Worm (Caenorhabditis elegans) whole organism, L3 larva: ENCODE measurements around the gene C09E7.4.

Experiments
- R02D3.7 ChIP-seq: fragments of 150-350 bp; optimal IDR thresholded peaks from 2 replicates; lab custom pipeline; 2014; ENCODE audit warnings: missing biosample characterization, missing genetic modification characterization
- aly-2 ChIP-seq: fragments of 150-350 bp; optimal IDR thresholded peaks from 2 replicates; lab custom pipeline; 2014; ENCODE audit warnings: missing biosample characterization, missing genetic modification characterization
- ama-1 ChIP-seq: fragments of 150-350 bp; optimal IDR thresholded peaks from 2 replicates; lab custom pipeline; 2018
- ceh-28 ChIP-seq: fragments of 150-350 bp; optimal IDR thresholded peaks from 2 replicates; lab custom pipeline; 2014; ENCODE audit warnings: missing biosample characterization, missing genetic modification reagents, missing genetic modification characterization
- ceh-82 ChIP-seq: fragments of 150-350 bp; optimal IDR thresholded peaks from 2 replicates; lab custom pipeline; 2014; ENCODE audit warnings: missing biosample characterization, missing genetic modification characterization
- ceh-9 ChIP-seq: sonication (generic microtip); optimal IDR thresholded peaks from 2 replicates; lab custom pipeline; 2018; ENCODE audit warnings: missing biosample characterization, missing genetic modification characterization
- egl-27 ChIP-seq: sonication (generic microtip); optimal IDR thresholded peaks from 4 replicates; lab custom pipeline; 2017; ENCODE audit warnings: missing biosample characterization, missing genetic modification reagents, missing genetic modification characterization
- egl-5 ChIP-seq: fragments of 150-350 bp; optimal IDR thresholded peaks from 2 replicates; lab custom pipeline; 2017; ENCODE audit warnings: missing biosample characterization, missing genetic modification reagents, missing genetic modification characterization, inconsistent platforms
- elt-1 ChIP-seq: fragments of 150-350 bp; optimal IDR thresholded peaks from 2 replicates; lab custom pipeline; 2014; ENCODE audit warnings: missing biosample characterization, missing genetic modification characterization
- elt-2 ChIP-seq: sonication (generic microtip); optimal IDR thresholded peaks from 2 replicates; lab custom pipeline; 2016; ENCODE audit warnings: missing genetic modification reagents, mild to moderate bottlenecking, missing genetic modification characterization, missing compliant biosample characterization
- elt-3 ChIP-seq, 3 experiments: fragments of 150-350 bp in 1 of 3; sonication (generic microtip) in 2 of 3; optimal IDR thresholded peaks; 2 replicates in 2 of 3; 4 replicates in 1 of 3; lab custom pipeline; 2014 to 2017; ENCODE audit warnings: missing biosample characterization in 3 of 3, missing genetic modification characterization in 3 of 3
- eor-1 ChIP-seq, 2 experiments: fragments of 150-350 bp; optimal IDR thresholded peaks; 2 replicates each; lab custom pipeline; 2014 to 2018; ENCODE audit warnings: missing biosample characterization in 2 of 2, missing genetic modification characterization in 2 of 2
- fkh-10 ChIP-seq: sonication (generic microtip); optimal IDR thresholded peaks from 2 replicates; lab custom pipeline; 2017; ENCODE audit warnings: missing biosample characterization, missing genetic modification reagents, missing genetic modification characterization
- fkh-2 ChIP-seq: fragments of 150-350 bp; optimal IDR thresholded peaks from 2 replicates; lab custom pipeline; 2014; ENCODE audit warnings: missing biosample characterization, missing genetic modification reagents, missing genetic modification characterization
- fos-1 ChIP-seq: fragments of 150-350 bp; optimal IDR thresholded peaks from 2 replicates; lab custom pipeline; 2014; ENCODE audit warnings: missing biosample characterization, missing genetic modification characterization
- hmg-11 ChIP-seq: sonication (generic microtip); optimal IDR thresholded peaks from 2 replicates; lab custom pipeline; 2016; ENCODE audit warnings: missing genetic modification characterization, missing compliant biosample characterization
- jun-1 ChIP-seq: fragments of 150-350 bp; optimal IDR thresholded peaks from 2 replicates; lab custom pipeline; 2014; ENCODE audit warnings: missing biosample characterization, missing genetic modification reagents, missing genetic modification characterization
- lin-15B ChIP-seq: fragments of 150-350 bp; optimal IDR thresholded peaks from 2 replicates; lab custom pipeline; 2014; ENCODE audit warnings: missing biosample characterization, missing genetic modification characterization
- lin-39 ChIP-seq: fragments of 150-350 bp; optimal IDR thresholded peaks from 2 replicates; lab custom pipeline; 2018; ENCODE audit warnings: missing biosample characterization, missing genetic modification reagents, missing genetic modification characterization
- nfya-1 ChIP-seq: sonication (generic microtip); optimal IDR thresholded peaks from 2 replicates; lab custom pipeline; 2017; ENCODE audit warnings: missing genetic modification characterization, mild to moderate bottlenecking, missing compliant biosample characterization, antibody characterized with exemption, moderate library complexity; ENCODE audit not compliant: insufficient read depth
- nhr-11 ChIP-seq: fragments of 150-350 bp; optimal IDR thresholded peaks from 2 replicates; lab custom pipeline; 2014; ENCODE audit warnings: missing biosample characterization, missing genetic modification characterization
- nhr-12 ChIP-seq: fragments of 150-350 bp; optimal IDR thresholded peaks from 2 replicates; lab custom pipeline; 2014; ENCODE audit warnings: missing biosample characterization, missing genetic modification characterization
- nhr-237 ChIP-seq: fragments of 150-350 bp; optimal IDR thresholded peaks from 2 replicates; lab custom pipeline; 2014; ENCODE audit warnings: missing biosample characterization, missing genetic modification characterization
- nhr-25 ChIP-seq: sonication (generic microtip); optimal IDR thresholded peaks from 2 replicates; lab custom pipeline; 2017; ENCODE audit warnings: missing biosample characterization, missing genetic modification characterization
- nhr-28 ChIP-seq: fragments of 150-350 bp; optimal IDR thresholded peaks from 2 replicates; lab custom pipeline; 2014; ENCODE audit warnings: missing biosample characterization, missing genetic modification characterization
- nhr-43 ChIP-seq: sonication (generic microtip); optimal IDR thresholded peaks from 2 replicates; lab custom pipeline; 2016; ENCODE audit warnings: mild to moderate bottlenecking, missing genetic modification characterization, missing compliant biosample characterization; ENCODE audit not compliant: poor library complexity, severe bottlenecking
- nhr-76 ChIP-seq: fragments of 150-350 bp; sonication (generic microtip); optimal IDR thresholded peaks from 5 replicates; lab custom pipeline; 2014; ENCODE audit warnings: missing biosample characterization, missing genetic modification characterization
- pha-4 ChIP-seq: fragments of 150-350 bp; optimal IDR thresholded peaks from 2 replicates; lab custom pipeline; 2014; ENCODE audit warnings: missing biosample characterization, missing genetic modification reagents, missing genetic modification characterization
- pqm-1 ChIP-seq: fragments of 150-350 bp; optimal IDR thresholded peaks from 2 replicates; lab custom pipeline; 2017; ENCODE audit warnings: missing biosample characterization, missing genetic modification characterization, inconsistent platforms
- sea-2 ChIP-seq: fragments of 150-350 bp; sonication (generic microtip); optimal IDR thresholded peaks from 4 replicates; lab custom pipeline; 2014; ENCODE audit warnings: missing biosample characterization, missing genetic modification reagents, missing genetic modification characterization
- snpc-4 ChIP-seq: fragments of 150-350 bp; optimal IDR thresholded peaks from 2 replicates; lab custom pipeline; 2014; ENCODE audit warnings: missing biosample characterization, missing genetic modification characterization
- tbx-2 ChIP-seq: sonication (generic microtip); optimal IDR thresholded peaks from 2 replicates; lab custom pipeline; 2016; ENCODE audit warnings: mild to moderate bottlenecking, missing genetic modification characterization, missing compliant biosample characterization
- ztf-4 ChIP-seq: fragments of 150-350 bp; optimal IDR thresholded peaks from 2 replicates; lab custom pipeline; 2014; ENCODE audit warnings: missing biosample characterization, missing genetic modification characterization

The C09E7.4 gene

ce11 chrIII:6525557-6525956 lies 11.2 kb downstream of the C09E7.4 start, which contains the start of gene oig-1:
Gene oig-1 (minus strand): TSS chrIII:6525657.
- TF ChIP-seq nhr-25 (tag; lab: Kevin White, UChicago) (no peak), pqm-1 (tag; lab: Kevin White, UChicago) (no peak), nhr-237 (no peak), lin-15B (no peak), jun-1 (tag; lab: Kevin White, UChicago) (no peak), fkh-2 (no peak), nhr-76 (tag; lab: Kevin White, UChicago) (no peak), nhr-11 (tag; lab: Kevin White, UChicago) (no peak), egl-27 (tag; lab: Kevin White, UChicago) (no peak), ztf-4 (tag; lab: Kevin White, UChicago) (no peak), pha-4 (tag; lab: Kevin White, UChicago) (no peak)

ce11 chrIII:6519949-6520348 lies 16.8 kb downstream of the C09E7.4 start, which contains the start of gene C09E7.10:
Gene C09E7.10 (minus strand): TSS chrIII:6520049.
- TF ChIP-seq nhr-237 (no peak), nfya-1 (tag; lab: Kevin White, UChicago) (no peak), egl-5 (tag; lab: Kevin White, UChicago) (no peak), fos-1 (tag; lab: Kevin White, UChicago) (no peak), hmg-11 (tag; lab: Kevin White, UChicago) (no peak), snpc-4 (tag; lab: Kevin White, UChicago) (no peak), nhr-76 (tag; lab: Kevin White, UChicago) (no peak), sea-2 (GFP tag; lab: Kevin White, UChicago) (no peak), aly-2 (tag; lab: Kevin White, UChicago) (no peak), nhr-12 (tag; lab: Kevin White, UChicago) (no peak), ceh-82 (tag; lab: Kevin White, UChicago) (no peak), egl-27 (tag; lab: Kevin White, UChicago) (no peak), ztf-4 (tag; lab: Kevin White, UChicago) (no peak), R02D3.7 (tag; lab: Kevin White, UChicago) (no peak)

- TF ChIP-seq fkh-10 (GFP tag; lab: Kevin White, UChicago) (no peak), snpc-4 (tag; lab: Kevin White, UChicago) (no peak), nhr-25 (tag; lab: Kevin White, UChicago) (no peak), ceh-28 (tag; lab: Kevin White, UChicago) (no peak), eor-1 (tag; optimal IDR thresholded peaks at IDR 0.05; lab: Kevin White, UChicago) (no peak), ama-1 (lab: Kevin White, UChicago) (no peak), elt-3 (tag; optimal IDR thresholded peaks at IDR 0.05; lab: Kevin White, UChicago) (no peak), elt-1 (tag; lab: Kevin White, UChicago) (no peak), egl-5 (tag; lab: Kevin White, UChicago) (no peak), nhr-28 (tag; lab: Kevin White, UChicago) (no peak), nfya-1 (tag; lab: Kevin White, UChicago) (no peak), pqm-1 (tag; lab: Kevin White, UChicago) (no peak), nhr-237 (no peak), egl-27 (tag; lab: Kevin White, UChicago) (no peak)
These were observed 22.1 kb downstream of the C09E7.4 start, which contains the start of gene acr-5 for ce11 chrIII:6514673-6515072. Gene acr-5 (minus strand): TSS chrIII:6514773.

ce11 chrIII:6509301-6509700 lies 27.5 kb downstream of the C09E7.4 start:
- TF ChIP-seq ama-1 (lab: Kevin White, UChicago) (no peak), elt-1 (tag; lab: Kevin White, UChicago) (no peak), jun-1 (tag; lab: Kevin White, UChicago) (no peak), sea-2 (GFP tag; lab: Kevin White, UChicago) (no peak), eor-1 (tag; optimal IDR thresholded peaks at IDR 0.05; lab: Kevin White, UChicago) (no peak), ceh-9 (tag; lab: Kevin White, UChicago) (no peak), elt-2 (tag; lab: Kevin White, UChicago) (peak; percentile 11), tbx-2 (tag; lab: Kevin White, UChicago) (no peak), nhr-43 (tag; lab: Kevin White, UChicago) (peak; percentile 51)

ce11 chrIII:6508327-6508726 lies 28.5 kb downstream of the C09E7.4 start:
- TF ChIP-seq nhr-43 (tag; lab: Kevin White, UChicago) = peak; percentile 76
- TF ChIP-seq lin-39 (tag; lab: Kevin White, UChicago) = no peak
